Fruit fly (Drosophila melanogaster) whole organism, embryonic: ENCODE data around the gene CG13605.

ENCODE experiments used
- Atf-2 ChIP-seq: fragments of 200-800 bp; sonication (Bioruptor generic); optimal IDR thresholded peaks from 2 replicates; lab custom pipeline; 2016; ENCODE audit warnings: missing biosample characterization, missing genetic modification characterization
- BEAF-32 ChIP-seq: fragments of 200-800 bp; sonication (Bioruptor generic); optimal IDR thresholded peaks from 3 replicates; lab custom pipeline; 2017; ENCODE audit warnings: missing biosample characterization, missing genetic modification characterization, mild to moderate bottlenecking, moderate library complexity, missing genetic modification reagents
- CG10147 ChIP-seq: fragments of 200-800 bp; sonication (Bioruptor generic); optimal IDR thresholded peaks from 2 replicates; lab custom pipeline; 2019; ENCODE audit warnings: missing biosample characterization, mild to moderate bottlenecking, missing genetic modification characterization, moderate library complexity
- CG10209 ChIP-seq: fragments of 200-800 bp; sonication (Bioruptor generic); optimal IDR thresholded peaks from 3 replicates; lab custom pipeline; 2017; ENCODE audit warnings: missing biosample characterization, mild to moderate bottlenecking, missing genetic modification characterization, missing genetic modification reagents
- CG10321 ChIP-seq: fragments of 200-800 bp; sonication (Bioruptor generic); IDR thresholded peaks from 2 replicates; pipeline ENCODE4 v1.3.6; 2022; ENCODE audit warnings: missing biosample characterization, missing genetic modification characterization
- CG10979 ChIP-seq: fragments of 200-800 bp; sonication (Bioruptor generic); optimal IDR thresholded peaks from 2 replicates; lab custom pipeline; 2018; ENCODE audit warnings: missing biosample characterization, mild to moderate bottlenecking, missing genetic modification characterization, moderate library complexity
- CG11247 ChIP-seq: fragments of 200-800 bp; sonication (Bioruptor generic); IDR thresholded peaks from 2 replicates; pipeline ENCODE4 v1.3.6; 2022; ENCODE audit warnings: missing biosample characterization, missing genetic modification characterization
- CG11696 ChIP-seq: fragments of 200-800 bp; sonication (Bioruptor generic); IDR thresholded peaks from 2 replicates; pipeline ENCODE4 v1.3.6; 2022; ENCODE audit warnings: missing biosample characterization, missing genetic modification characterization
- CG12299 ChIP-seq: fragments of 200-800 bp; sonication (Bioruptor generic); optimal IDR thresholded peaks from 2 replicates; lab custom pipeline; 2018; ENCODE audit warnings: missing biosample characterization, mild to moderate bottlenecking, missing genetic modification characterization
- CG15011 ChIP-seq: fragments of 200-800 bp; sonication (Bioruptor generic); optimal IDR thresholded peaks from 3 replicates; lab custom pipeline; 2018; ENCODE audit warnings: missing biosample characterization, mild to moderate bottlenecking, missing genetic modification characterization
- CG16779 ChIP-seq: fragments of 200-800 bp; sonication (Bioruptor generic); IDR thresholded peaks from 2 replicates; pipeline ENCODE4 v1.3.6; 2022; ENCODE audit warnings: missing biosample characterization, missing genetic modification characterization
- CG17328 ChIP-seq: fragments of 200-800 bp; sonication (Bioruptor generic); IDR thresholded peaks from 2 replicates; pipeline ENCODE4 v1.3.6; 2022; ENCODE audit warnings: missing biosample characterization, missing genetic modification characterization
- CG17361 ChIP-seq: fragments of 200-800 bp; sonication (Bioruptor generic); IDR thresholded peaks from 3 replicates; pipeline ENCODE4 v1.3.6; 2022; ENCODE audit warnings: missing biosample characterization, missing genetic modification characterization
- CG2129 ChIP-seq: fragments of 200-800 bp; sonication (Bioruptor generic); IDR thresholded peaks from 2 replicates; pipeline ENCODE4 v1.3.6; 2022; ENCODE audit warnings: missing biosample characterization, missing genetic modification characterization; ENCODE audit not compliant: partially characterized antibody
- CG32772 ChIP-seq: fragments of 200-800 bp; sonication (Bioruptor generic); IDR thresholded peaks from 2 replicates; pipeline ENCODE4 v1.3.6; 2022; ENCODE audit warnings: missing biosample characterization, missing genetic modification characterization
- CG4360 ChIP-seq: fragments of 200-800 bp; sonication (Bioruptor generic); IDR thresholded peaks from 2 replicates; pipeline ENCODE4 v1.3.6; 2022; ENCODE audit warnings: missing biosample characterization, missing genetic modification characterization
- CG43689 ChIP-seq: fragments of 200-800 bp; sonication (Bioruptor generic); IDR thresholded peaks from 2 replicates; pipeline ENCODE4 v1.3.6; 2022; ENCODE audit warnings: missing biosample characterization, missing genetic modification characterization
- CG4424 ChIP-seq: fragments of 200-800 bp; sonication (Bioruptor generic); optimal IDR thresholded peaks from 3 replicates; lab custom pipeline; 2016; ENCODE audit warnings: missing biosample characterization, missing genetic modification characterization
- CG4707 ChIP-seq: fragments of 200-800 bp; sonication (Bioruptor generic); optimal IDR thresholded peaks from 2 replicates; lab custom pipeline; 2018; ENCODE audit warnings: missing biosample characterization, mild to moderate bottlenecking, missing genetic modification characterization, moderate library complexity
- CG4820 ChIP-seq: fragments of 200-800 bp; sonication (Bioruptor generic); optimal IDR thresholded peaks from 3 replicates; lab custom pipeline; 2016; ENCODE audit warnings: missing biosample characterization, missing genetic modification characterization
- CG9797 ChIP-seq: fragments of 200-800 bp; sonication (Bioruptor generic); optimal IDR thresholded peaks from 3 replicates; lab custom pipeline; 2018; ENCODE audit warnings: missing biosample characterization, mild to moderate bottlenecking, missing genetic modification characterization
- Dfd ChIP-seq, 2 experiments: fragments of >200 bp; optimal IDR thresholded peaks; 2 replicates each; lab custom pipeline; 2017; ENCODE audit warnings: missing biosample characterization in 2 of 2, missing genetic modification characterization in 2 of 2
- Hr51 ChIP-seq, 2 experiments: fragments of 200-800 bp; sonication (Bioruptor generic); optimal IDR thresholded peaks; 2 replicates in 1 of 2; 3 replicates in 1 of 2; lab custom pipeline; 2016 to 2018; ENCODE audit warnings: missing biosample characterization in 2 of 2, missing genetic modification characterization in 2 of 2, mild to moderate bottlenecking in 1 of 2, moderate library complexity in 1 of 2
- NfI ChIP-seq: fragments of 200-800 bp; sonication (Bioruptor generic); optimal IDR thresholded peaks from 3 replicates; lab custom pipeline; 2018; ENCODE audit warnings: missing biosample characterization, mild to moderate bottlenecking, missing genetic modification characterization, moderate library complexity
- Sry-δ ChIP-seq: fragments of 200-800 bp; sonication (Bioruptor generic); optimal IDR thresholded peaks from 2 replicates; lab custom pipeline; 2016; ENCODE audit warnings: missing biosample characterization, missing genetic modification characterization
- Trl ChIP-seq, 3 experiments: fragments of >200 bp in 2 of 3; fragments of 200-800 bp in 1 of 3; sonication (Bioruptor generic) in 1 of 3; optimal IDR thresholded peaks; 2 replicates in 1 of 3; 3 replicates in 2 of 3; lab custom pipeline; 2016 to 2017; ENCODE audit warnings: missing biosample characterization in 1 of 3, missing genetic modification characterization in 1 of 3
- YL-1 ChIP-seq: fragments of 200-800 bp; sonication (Bioruptor generic); optimal IDR thresholded peaks from 3 replicates; lab custom pipeline; 2017; ENCODE audit warnings: missing biosample characterization, mild to moderate bottlenecking, missing genetic modification characterization
- ac ChIP-seq: fragments of 200-800 bp; sonication (Bioruptor generic); optimal IDR thresholded peaks from 3 replicates; lab custom pipeline; 2017; ENCODE audit warnings: missing biosample characterization, mild to moderate bottlenecking, missing genetic modification characterization
- bigmax ChIP-seq: fragments of 200-800 bp; sonication (Bioruptor generic); optimal IDR thresholded peaks from 2 replicates; lab custom pipeline; 2018; ENCODE audit warnings: missing biosample characterization, mild to moderate bottlenecking, missing genetic modification characterization
- caup ChIP-seq: fragments of 200-800 bp; sonication (Bioruptor generic); optimal IDR thresholded peaks from 3 replicates; lab custom pipeline; 2017; ENCODE audit warnings: missing biosample characterization, mild to moderate bottlenecking, missing genetic modification characterization, moderate library complexity; ENCODE audit not compliant: severe bottlenecking
- chm ChIP-seq: fragments of 200-800 bp; sonication (Bioruptor generic); IDR thresholded peaks from 2 replicates; pipeline ENCODE4 v1.3.6; 2022; ENCODE audit warnings: missing biosample characterization, missing genetic modification characterization
- crp ChIP-seq, 2 experiments: fragments of 200-800 bp; sonication (Bioruptor generic); optimal IDR thresholded peaks; 2 replicates in 1 of 2; 3 replicates in 1 of 2; lab custom pipeline; 2017; ENCODE audit warnings: missing biosample characterization in 2 of 2, missing genetic modification characterization in 2 of 2, mild to moderate bottlenecking in 1 of 2, moderate library complexity in 1 of 2
- dati ChIP-seq: fragments of 200-800 bp; sonication (Bioruptor generic); IDR thresholded peaks from 2 replicates; pipeline ENCODE4 v1.3.6; 2022; ENCODE audit warnings: missing biosample characterization, missing genetic modification characterization
- dmrt11E ChIP-seq: fragments of 200-800 bp; sonication (Bioruptor generic); optimal IDR thresholded peaks from 3 replicates; lab custom pipeline; 2018; ENCODE audit warnings: missing biosample characterization, mild to moderate bottlenecking, missing genetic modification characterization, moderate library complexity
- dpn ChIP-seq, 2 experiments: fragments of 200-800 bp; sonication (Bioruptor generic); optimal IDR thresholded peaks; 3 replicates each; lab custom pipeline; 2016; ENCODE audit warnings: missing biosample characterization in 2 of 2, missing genetic modification characterization in 2 of 2
- fd96Cb ChIP-seq: fragments of 200-800 bp; sonication (Bioruptor generic); optimal IDR thresholded peaks from 2 replicates; lab custom pipeline; 2018; ENCODE audit warnings: missing biosample characterization, mild to moderate bottlenecking, missing genetic modification characterization, moderate library complexity
- h ChIP-seq: fragments of >200 bp; optimal IDR thresholded peaks from 2 replicates; lab custom pipeline; 2017
- klu ChIP-seq: fragments of 200-800 bp; sonication (Bioruptor generic); IDR thresholded peaks from 2 replicates; pipeline ENCODE4 v1.3.6; 2022; ENCODE audit warnings: missing biosample characterization, missing genetic modification characterization
- maf-S ChIP-seq: fragments of 200-800 bp; sonication (Bioruptor generic); optimal IDR thresholded peaks from 2 replicates; lab custom pipeline; 2016; ENCODE audit warnings: missing biosample characterization, missing genetic modification characterization
- mirr ChIP-seq: fragments of 200-800 bp; sonication (Bioruptor generic); optimal IDR thresholded peaks from 3 replicates; lab custom pipeline; 2018; ENCODE audit warnings: missing biosample characterization, mild to moderate bottlenecking, missing genetic modification characterization
- prd ChIP-seq, 3 experiments: fragments of >200 bp in 2 of 3; fragments of 200-800 bp in 1 of 3; sonication (Bioruptor generic) in 1 of 3; optimal IDR thresholded peaks in 2 of 3; IDR thresholded peaks in 1 of 3; 2 replicates in 2 of 3; 3 replicates in 1 of 3; pipeline versions ENCODE4 v1.3.6 to Lab custom; 2017 to 2022; ENCODE audit warnings: missing biosample characterization in 1 of 3, missing genetic modification characterization in 1 of 3
- psq ChIP-seq: fragments of 200-800 bp; sonication (Bioruptor generic); optimal IDR thresholded peaks from 2 replicates; lab custom pipeline; 2017; ENCODE audit warnings: missing biosample characterization, missing genetic modification characterization
- repo ChIP-seq: fragments of 200-800 bp; sonication (Bioruptor generic); optimal IDR thresholded peaks from 2 replicates; lab custom pipeline; 2016; ENCODE audit warnings: missing biosample characterization, missing genetic modification characterization
- schlank ChIP-seq: fragments of 200-800 bp; sonication (Bioruptor generic); optimal IDR thresholded peaks from 2 replicates; lab custom pipeline; 2018; ENCODE audit warnings: missing biosample characterization, mild to moderate bottlenecking, missing genetic modification characterization
- sens ChIP-seq: fragments of 200-800 bp; sonication (Bioruptor generic); peaks from one replicate; lab custom pipeline; 2016; ENCODE audit warnings: missing biosample characterization, missing genetic modification characterization
- tll ChIP-seq, 2 experiments: fragments of 200-800 bp in 1 of 2; fragments of >200 bp in 1 of 2; sonication (Bioruptor generic) in 1 of 2; optimal IDR thresholded peaks; 2 replicates each; lab custom pipeline; 2017 to 2019; ENCODE audit warnings: missing biosample characterization in 2 of 2, missing genetic modification characterization in 2 of 2, mild to moderate bottlenecking in 1 of 2, moderate library complexity in 1 of 2
- tna ChIP-seq: fragments of 200-800 bp; sonication (Bioruptor generic); IDR thresholded peaks from 2 replicates; pipeline ENCODE4 v1.3.6; 2022; ENCODE audit warnings: missing biosample characterization, missing genetic modification characterization; ENCODE audit not compliant: partially characterized antibody
- trem ChIP-seq: fragments of 200-800 bp; optimal IDR thresholded peaks from 3 replicates; lab custom pipeline; 2019; ENCODE audit warnings: missing biosample characterization, mild to moderate bottlenecking, missing genetic modification characterization, moderate library complexity
- vfl ChIP-seq: fragments of 200-800 bp; sonication (Bioruptor generic); optimal IDR thresholded peaks from 2 replicates; lab custom pipeline; 2016; ENCODE audit warnings: missing biosample characterization, missing genetic modification characterization

CG13605 gene

DNA sequence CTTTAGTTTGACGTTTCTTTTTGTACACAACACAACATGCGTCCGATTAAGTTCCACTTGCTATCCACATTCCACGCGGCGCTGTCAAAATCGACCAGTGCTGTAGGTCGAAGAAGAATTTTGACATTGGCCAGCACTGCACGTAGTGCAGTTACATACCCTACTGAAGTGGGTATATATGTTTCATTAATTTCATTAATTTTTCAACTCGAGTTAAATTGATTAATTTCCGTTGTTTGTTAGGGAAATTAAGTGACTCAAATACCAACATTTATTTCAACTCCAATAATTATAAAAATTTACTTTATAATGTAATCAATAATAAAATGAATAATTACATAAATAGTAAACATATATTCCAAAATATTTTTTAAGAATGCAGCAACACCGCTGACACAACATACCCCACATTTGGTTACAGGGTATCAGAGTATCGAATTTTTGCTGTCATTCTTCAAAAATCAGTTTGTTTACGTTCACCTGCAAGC is 3.2 kb downstream of the CG13605 start, which contains the start of the genes eIF4EHP and CG18428 (continued):
- TF ChIP-seq CG11247 (GFP tag; lab: Robert Waterston, UW) = no peak
- peak; percentile 51 for TF ChIP-seq repo (GFP tag; lab: Kevin White, UChicago)
- no peak for TF ChIP-seq dati (GFP tag; lab: Robert Waterston, UW)
- no peak for TF ChIP-seq CG2129 (GFP tag; lab: Robert Waterston, UW)
- no peak; the same call in none of the 2 replicates for TF ChIP-seq CG43689 (GFP tag; lab: Robert Waterston, UW)
- no peak for TF ChIP-seq CG17328 (GFP tag; lab: Robert Waterston, UW)
- TF ChIP-seq trem (tag; lab: Kevin White, UChicago) = peak; percentile 97
- TF ChIP-seq bigmax (GFP tag; lab: Kevin White, UChicago) = peak; percentile 67
- peak; percentile 99 for TF ChIP-seq caup (GFP tag; lab: Kevin White, UChicago)
- no peak for TF ChIP-seq Dfd (GFP tag; optimal IDR thresholded peaks at IDR 0.05; lab: Kevin White, UChicago)
- peak; percentile 90 to 100 for TF ChIP-seq Hr51 (GFP tag; optimal IDR thresholded peaks at IDR 0.05; lab: Kevin White, UChicago)
- TF ChIP-seq vfl = peak; percentile 91
- TF ChIP-seq tll (GFP tag; optimal IDR thresholded peaks at IDR 0.05; lab: Kevin White, UChicago) = peak in 1 of 2 experiments; percentile 55
- TF ChIP-seq YL-1 (GFP tag; lab: Kevin White, UChicago) = peak; percentile 99
- TF ChIP-seq CG17361 = no peak
- TF ChIP-seq crp (GFP tag; optimal IDR thresholded peaks at IDR 0.05; lab: Kevin White, UChicago) = peak in 1 of 2 experiments; percentile 74
- peak; percentile 99 for TF ChIP-seq CG10979 (tag; lab: Kevin White, UChicago)
- peak; percentile 47 for TF ChIP-seq Sry-δ (GFP tag; lab: Kevin White, UChicago)
- TF ChIP-seq prd (optimal IDR thresholded peaks at IDR 0.05; lab: Kevin White, UChicago) = no peak
- TF ChIP-seq prd (GFP tag; IDR thresholded peaks at IDR 0.05; lab: Robert Waterston, UW) = no peak
- peak; percentile 96 for TF ChIP-seq psq (GFP tag; lab: Kevin White, UChicago)
- TF ChIP-seq CG9797 (GFP tag; lab: Kevin White, UChicago) = peak; percentile 54
- TF ChIP-seq CG15011 (GFP tag; lab: Kevin White, UChicago) = peak; percentile 99
- peak; percentile 99 for TF ChIP-seq CG12299 (tag; lab: Kevin White, UChicago)
- peak; percentile 83 for TF ChIP-seq maf-S (GFP tag; lab: Kevin White, UChicago)
- TF ChIP-seq klu (GFP tag; lab: Robert Waterston, UW) = no peak; the same call in 1 of the 2 replicates
- peak; percentile 98 for TF ChIP-seq mirr
- TF ChIP-seq CG10321 (GFP tag; lab: Robert Waterston, UW) = 0 out of 2 replicates have a peak, but pooled peaks have one; percentile 87
- no peak for TF ChIP-seq Trl (optimal IDR thresholded peaks at IDR 0.05; lab: Kevin White, UChicago)
- peak; percentile 84 for TF ChIP-seq Trl (GFP tag; optimal IDR thresholded peaks at IDR 0.05; lab: Kevin White, UChicago)
- no peak for TF ChIP-seq CG16779 (GFP tag; lab: Robert Waterston, UW)
- TF ChIP-seq CG11696 (GFP tag; lab: Robert Waterston, UW) = peak; percentile 94
- peak; percentile 97; the same call in 1 of the 2 replicates for TF ChIP-seq chm (GFP tag; lab: Robert Waterston, UW)
- TF ChIP-seq dpn (GFP tag; optimal IDR thresholded peaks at IDR 0.05; lab: Kevin White, UChicago) = peak; percentile 90 to 99
- TF ChIP-seq dmrt11E (tag; lab: Kevin White, UChicago) = peak; percentile 100
- TF ChIP-seq h (lab: Kevin White, UChicago) = no peak
- TF ChIP-seq sens (GFP tag; lab: Kevin White, UChicago) = peak; percentile 98
- peak; percentile 97 for TF ChIP-seq schlank (tag; lab: Kevin White, UChicago)
- no peak for TF ChIP-seq tna (GFP tag; lab: Robert Waterston, UW)
- no peak for TF ChIP-seq CG32772 (GFP tag; lab: Robert Waterston, UW)
- TF ChIP-seq fd96Cb (tag; lab: Kevin White, UChicago) = peak; percentile 99
- peak; percentile 98 for TF ChIP-seq CG4424 (GFP tag; lab: Kevin White, UChicago)
- TF ChIP-seq CG4707 = peak; percentile 97
- no peak for TF ChIP-seq CG4360 (GFP tag; lab: Robert Waterston, UW)
- peak; percentile 99 for TF ChIP-seq NfI (GFP tag; lab: Kevin White, UChicago)
- peak; percentile 85 for TF ChIP-seq Atf-2 (GFP tag; lab: Kevin White, UChicago)
- TF ChIP-seq BEAF-32 = peak; percentile 35
- TF ChIP-seq ac = peak; percentile 96
- peak; percentile 100 for TF ChIP-seq CG10147
- peak; percentile 99 for TF ChIP-seq CG10209 (GFP tag; lab: Kevin White, UChicago)
- peak; percentile 96 for TF ChIP-seq CG4820 (GFP tag; lab: Kevin White, UChicago)
